Worm (Caenorhabditis elegans): ENCODE results near the gene nphp-4.

- TF ChIP-seq nhr-28 (tag; optimal IDR thresholded peaks at IDR 0.05) (no peak), unc-39 (tag; optimal IDR thresholded peaks at IDR 0.05) (no peak), nhr-237 (tag; optimal IDR thresholded peaks at IDR 0.05) (no peak)
These were observed 28.0 kb downstream of the nphp-4 start for ce11 chrV:11815566-11815965.
